Worm (Caenorhabditis elegans) whole organism, L1 larva: ENCODE data around the gene T26E4.2.
A peak's percentile ranks its signal among the peaks of the same experiment; 100 is the strongest.

ENCODE experiments used
- C04F5.9 ChIP-seq: sonication (generic microtip); optimal IDR thresholded peaks from 2 replicates; lab custom pipeline; 2016; ENCODE audit warnings: missing genetic modification characterization, missing compliant biosample characterization
- C16A3.4 ChIP-seq: fragments of 150-350 bp; optimal IDR thresholded peaks from 2 replicates; lab custom pipeline; 2014; ENCODE audit warnings: missing biosample characterization, missing genetic modification characterization
- aha-1 ChIP-seq: fragments of 150-350 bp; optimal IDR thresholded peaks from 2 replicates; lab custom pipeline; 2014; ENCODE audit warnings: missing biosample characterization, missing genetic modification characterization
- alr-1 ChIP-seq: fragments of 200-800 bp; sonication (Bioruptor generic); optimal IDR thresholded peaks from 2 replicates; lab custom pipeline; 2018; ENCODE audit warnings: borderline replicate concordance, mild to moderate bottlenecking, missing genetic modification characterization, missing compliant biosample characterization
- aly-2 ChIP-seq: fragments of 150-350 bp; optimal IDR thresholded peaks from 2 replicates; lab custom pipeline; 2014; ENCODE audit warnings: missing biosample characterization, missing genetic modification characterization
- ama-1 ChIP-seq: fragments of 150-350 bp; optimal IDR thresholded peaks from 2 replicates; lab custom pipeline; 2014
- blmp-1 ChIP-seq: fragments of 150-350 bp; optimal IDR thresholded peaks from 2 replicates; lab custom pipeline; 2014; ENCODE audit warnings: missing biosample characterization, missing genetic modification characterization
- ceh-63 ChIP-seq: fragments of 200-800 bp; sonication (Bioruptor generic); optimal IDR thresholded peaks from 2 replicates; lab custom pipeline; 2018; ENCODE audit warnings: mild to moderate bottlenecking, missing genetic modification characterization, missing compliant biosample characterization
- ceh-8 ChIP-seq: fragments of 200-800 bp; sonication (Bioruptor generic); optimal IDR thresholded peaks from 2 replicates; lab custom pipeline; 2018; ENCODE audit warnings: mild to moderate bottlenecking, missing genetic modification characterization, moderate library complexity, missing compliant biosample characterization
- ceh-82 ChIP-seq, 3 experiments: fragments of 150-350 bp in 1 of 3; sonication (generic microtip) in 2 of 3; optimal IDR thresholded peaks; 2 replicates each; lab custom pipeline; 2014 to 2017; ENCODE audit warnings: missing biosample characterization in 3 of 3, missing genetic modification characterization in 3 of 3
- ceh-88 ChIP-seq: fragments of 200-800 bp; sonication (Bioruptor generic); IDR thresholded peaks from 2 replicates; pipeline ENCODE4 v1.3.6; 2022; ENCODE audit warnings: missing genetic modification characterization, missing compliant biosample characterization
- ces-1 ChIP-seq: fragments of 150-350 bp; optimal IDR thresholded peaks from 2 replicates; lab custom pipeline; 2014; ENCODE audit warnings: missing biosample characterization, missing genetic modification reagents, missing genetic modification characterization
- dpl-1 ChIP-seq, 3 experiments: fragments of 150-350 bp in 2 of 3; sonication (generic microtip) in 1 of 3; optimal IDR thresholded peaks; 2 replicates each; lab custom pipeline; 2014 to 2017; ENCODE audit warnings: missing biosample characterization in 3 of 3, missing genetic modification characterization in 3 of 3, missing genetic modification reagents in 3 of 3
- dsc-1 ChIP-seq: sonication (generic microtip); optimal IDR thresholded peaks from 2 replicates; lab custom pipeline; 2016; ENCODE audit warnings: mild to moderate bottlenecking, missing genetic modification characterization, missing compliant biosample characterization
- efl-1 ChIP-seq, 4 experiments: fragments of 150-350 bp; optimal IDR thresholded peaks in 3 of 4; peaks in 1 of 4; 1 replicate in 1 of 4; 2 replicates in 3 of 4; lab custom pipeline; 2014; ENCODE audit warnings: missing biosample characterization in 2 of 4, missing genetic modification characterization in 2 of 4, missing genetic modification reagents in 2 of 4
- efl-3 ChIP-seq: fragments of 200-800 bp; sonication (Bioruptor generic); optimal IDR thresholded peaks from 2 replicates; lab custom pipeline; 2018; ENCODE audit warnings: mild to moderate bottlenecking, missing genetic modification characterization, missing compliant biosample characterization
- egl-13 ChIP-seq: sonication (generic microtip); optimal IDR thresholded peaks from 2 replicates; lab custom pipeline; 2016; ENCODE audit warnings: missing genotype, missing genetic modification reagents, missing genetic modification characterization, missing compliant biosample characterization
- elt-2 ChIP-seq: sonication (generic microtip); optimal IDR thresholded peaks from 2 replicates; lab custom pipeline; 2016; ENCODE audit warnings: missing genetic modification characterization, mild to moderate bottlenecking, inconsistent platforms, missing compliant biosample characterization, missing genetic modification reagents
- ets-5 ChIP-seq: fragments of 200-800 bp; sonication (Bioruptor generic); IDR thresholded peaks from 2 replicates; pipeline ENCODE4 v1.3.6; 2022; ENCODE audit warnings: missing genetic modification characterization, missing compliant biosample characterization
- fkh-10 ChIP-seq: sonication (generic microtip); optimal IDR thresholded peaks from 2 replicates; lab custom pipeline; 2017; ENCODE audit warnings: missing biosample characterization, missing genetic modification reagents, missing genetic modification characterization
- grh-1 ChIP-seq: fragments of 200-800 bp; sonication (Bioruptor generic); IDR thresholded peaks from 2 replicates; pipeline ENCODE4 v1.3.6; 2022; ENCODE audit warnings: missing genetic modification reagents, missing genetic modification characterization, missing compliant biosample characterization
- hlh-17 ChIP-seq: fragments of 200-800 bp; sonication (Bioruptor generic); optimal IDR thresholded peaks from 2 replicates; lab custom pipeline; 2018; ENCODE audit warnings: missing genetic modification characterization, mild to moderate bottlenecking, missing compliant biosample characterization, moderate library complexity, borderline replicate concordance
- hlh-4 ChIP-seq: sonication (generic microtip); optimal IDR thresholded peaks from 2 replicates; lab custom pipeline; 2016; ENCODE audit warnings: mild to moderate bottlenecking, missing genetic modification characterization, missing compliant biosample characterization
- isw-1 ChIP-seq: fragments of 200-800 bp; sonication (Bioruptor generic); IDR thresholded peaks from 2 replicates; pipeline ENCODE4 v1.3.6; 2022; ENCODE audit warnings: missing genetic modification characterization, missing compliant biosample characterization
- lin-14 ChIP-seq: fragments of 200-800 bp; sonication (Bioruptor generic); optimal IDR thresholded peaks from 2 replicates; lab custom pipeline; 2018; ENCODE audit warnings: mild to moderate bottlenecking, missing genetic modification characterization, moderate library complexity, missing compliant biosample characterization
- lin-15B ChIP-seq: fragments of 150-350 bp; sonication (generic microtip); optimal IDR thresholded peaks from 3 replicates; lab custom pipeline; 2014; ENCODE audit warnings: missing biosample characterization, missing genetic modification characterization
- lin-39 ChIP-seq: fragments of 150-350 bp; optimal IDR thresholded peaks from 2 replicates; lab custom pipeline; 2014; ENCODE audit warnings: missing biosample characterization, missing genetic modification reagents, missing genetic modification characterization
- lsy-2 ChIP-seq, 2 experiments: fragments of 150-350 bp; optimal IDR thresholded peaks; 2 replicates each; lab custom pipeline; 2014; ENCODE audit warnings: missing biosample characterization in 2 of 2, missing genetic modification characterization in 2 of 2
- mab-9 ChIP-seq: fragments of 200-800 bp; sonication (Bioruptor generic); IDR thresholded peaks from 2 replicates; pipeline ENCODE4 v1.3.6; 2022; ENCODE audit warnings: missing genetic modification reagents, missing genetic modification characterization, missing compliant biosample characterization
- mdl-1 ChIP-seq, 2 experiments: fragments of 150-350 bp; optimal IDR thresholded peaks; 2 replicates each; lab custom pipeline; 2014 to 2017; ENCODE audit warnings: missing biosample characterization in 2 of 2, missing genetic modification characterization in 2 of 2, inconsistent platforms in 1 of 2
- mef-2 ChIP-seq: fragments of 150-350 bp; optimal IDR thresholded peaks from 2 replicates; lab custom pipeline; 2014; ENCODE audit warnings: missing biosample characterization, missing genetic modification characterization
- nhr-237 ChIP-seq: fragments of 150-350 bp; optimal IDR thresholded peaks from 2 replicates; lab custom pipeline; 2014; ENCODE audit warnings: missing biosample characterization, missing genetic modification characterization
- nhr-28 ChIP-seq: fragments of 150-350 bp; optimal IDR thresholded peaks from 2 replicates; lab custom pipeline; 2014; ENCODE audit warnings: missing biosample characterization, missing genetic modification characterization
- nhr-76 ChIP-seq: sonication (generic microtip); optimal IDR thresholded peaks from 2 replicates; lab custom pipeline; 2017; ENCODE audit warnings: missing biosample characterization, missing genetic modification characterization
- nhr-77 ChIP-seq: fragments of 150-350 bp; optimal IDR thresholded peaks from 2 replicates; lab custom pipeline; 2014; ENCODE audit warnings: missing biosample characterization, missing genetic modification characterization
- nhr-84 ChIP-seq: sonication (generic microtip); optimal IDR thresholded peaks from 2 replicates; lab custom pipeline; 2017; ENCODE audit warnings: missing biosample characterization, missing genetic modification characterization
- nhr-85 ChIP-seq: sonication (generic microtip); peaks from one replicate; lab custom pipeline; 2016; ENCODE audit warnings: missing genetic modification characterization, inconsistent platforms, missing compliant biosample characterization
- nhr-90 ChIP-seq: sonication (generic microtip); optimal IDR thresholded peaks from 2 replicates; lab custom pipeline; 2016; ENCODE audit warnings: mild to moderate bottlenecking, missing genetic modification characterization, missing compliant biosample characterization; ENCODE audit not compliant: poor library complexity
- pax-3 ChIP-seq: fragments of 200-800 bp; sonication (Bioruptor generic); optimal IDR thresholded peaks from 2 replicates; lab custom pipeline; 2018; ENCODE audit warnings: mild to moderate bottlenecking, missing genetic modification characterization, moderate library complexity, missing compliant biosample characterization
- pqm-1 ChIP-seq: sonication (generic microtip); optimal IDR thresholded peaks from 3 replicates; lab custom pipeline; 2017; ENCODE audit warnings: missing biosample characterization, missing genetic modification characterization
- rnt-1 ChIP-seq: sonication (generic microtip); optimal IDR thresholded peaks from 2 replicates; lab custom pipeline; 2016; ENCODE audit warnings: mild to moderate bottlenecking, missing genetic modification characterization, moderate library complexity, missing compliant biosample characterization
- skn-1 ChIP-seq: fragments of 150-350 bp; optimal IDR thresholded peaks from 2 replicates; lab custom pipeline; 2014; ENCODE audit warnings: missing biosample characterization, missing genetic modification characterization
- sox-4 ChIP-seq: sonication (generic microtip); optimal IDR thresholded peaks from 2 replicates; lab custom pipeline; 2016; ENCODE audit warnings: missing genetic modification characterization, missing compliant biosample characterization
- sup-37 ChIP-seq: fragments of 200-800 bp; sonication (Bioruptor generic); optimal IDR thresholded peaks from 2 replicates; lab custom pipeline; 2018; ENCODE audit warnings: mild to moderate bottlenecking, missing genetic modification characterization, missing compliant biosample characterization
- swsn-7 ChIP-seq: sonication (generic microtip); optimal IDR thresholded peaks from 2 replicates; lab custom pipeline; 2016; ENCODE audit warnings: missing genetic modification characterization, missing compliant biosample characterization
- tbx-2 ChIP-seq: sonication (generic microtip); optimal IDR thresholded peaks from 2 replicates; lab custom pipeline; 2016; ENCODE audit warnings: missing genetic modification characterization, missing compliant biosample characterization
- tlp-1 ChIP-seq: fragments of 150-350 bp; optimal IDR thresholded peaks from 2 replicates; lab custom pipeline; 2014; ENCODE audit warnings: missing biosample characterization, missing genetic modification characterization
- unc-130 ChIP-seq: fragments of 150-350 bp; optimal IDR thresholded peaks from 2 replicates; lab custom pipeline; 2017; ENCODE audit warnings: missing biosample characterization, missing genetic modification characterization, inconsistent platforms
- unc-30 ChIP-seq: sonication (generic microtip); optimal IDR thresholded peaks from 2 replicates; lab custom pipeline; 2017; ENCODE audit warnings: missing biosample characterization, missing genetic modification characterization
- unc-86 ChIP-seq: sonication (generic microtip); optimal IDR thresholded peaks from 2 replicates; lab custom pipeline; 2016; ENCODE audit warnings: missing genetic modification characterization, missing compliant biosample characterization
- unc-98 ChIP-seq: fragments of 200-800 bp; sonication (Bioruptor generic); IDR thresholded peaks from 2 replicates; pipeline ENCODE4 v1.3.6; 2022; ENCODE audit warnings: missing genetic modification characterization, missing compliant biosample characterization
- xbp-1 ChIP-seq: sonication (generic microtip); optimal IDR thresholded peaks from 2 replicates; lab custom pipeline; 2016; ENCODE audit warnings: missing genetic modification characterization, missing compliant biosample characterization
- ztf-4 ChIP-seq: fragments of 150-350 bp; optimal IDR thresholded peaks from 2 replicates; lab custom pipeline; 2014; ENCODE audit warnings: missing biosample characterization, missing genetic modification characterization

Gene T26E4.2

DNA sequence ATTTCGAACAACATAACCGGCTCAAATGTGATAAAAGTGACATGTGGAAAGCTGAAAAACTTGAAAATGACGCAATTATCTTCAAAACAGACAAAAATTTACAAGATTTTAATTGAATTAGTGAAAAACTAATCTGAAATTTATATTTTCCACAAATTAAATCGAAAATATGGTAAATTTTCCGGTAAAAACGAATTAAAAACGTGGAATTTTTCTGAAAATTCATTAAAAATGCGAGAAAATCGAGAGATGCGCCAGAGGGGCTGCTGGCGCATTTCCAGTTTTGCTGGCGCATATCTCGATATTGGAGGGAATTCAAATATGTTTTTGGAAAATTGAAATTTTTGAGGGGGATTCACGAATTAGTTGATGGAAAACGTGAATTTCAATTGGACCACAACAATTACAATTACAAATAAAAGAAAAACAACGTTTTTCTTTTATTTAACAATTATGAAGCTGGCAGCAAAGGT lies 15.0 kb upstream of the T26E4.2 start, which contains the start of the genes haf-3 and F57A10.2 (continued):
- TF ChIP-seq ama-1 (lab: Kevin White, UChicago) (peak; percentile 53), sox-4 (peak; percentile 87), ztf-4 (tag; lab: Kevin White, UChicago) (peak; percentile 70), ceh-82 (tag; optimal IDR thresholded peaks at IDR 0.05; lab: Kevin White, UChicago) (peak; percentile 96 to 97 (median 97)), dsc-1 (peak; percentile 97), efl-1 (optimal IDR thresholded peaks at IDR 0.05; lab: Kevin White, UChicago) (peak; percentile 97 to 99), efl-1 (GFP tag; optimal IDR thresholded peaks at IDR 0.05 in 1 of 2; lab: Kevin White, UChicago) (peak; percentile 99 to 100), ets-5 (GFP tag; lab: Robert Waterston, UW) (no peak), swsn-7 (peak; percentile 95), ceh-63 (GFP tag; lab: Kevin White, UChicago) (no peak), C04F5.9 (tag; lab: Kevin White, UChicago) (peak; percentile 66), sup-37 (GFP tag; lab: Kevin White, UChicago) (peak; percentile 80), alr-1 (no peak), aha-1 (tag; lab: Kevin White, UChicago) (peak; percentile 54), skn-1 (tag; lab: Kevin White, UChicago) (peak; percentile 91), lin-15B (tag; lab: Kevin White, UChicago) (peak; percentile 88), nhr-77 (tag; lab: Kevin White, UChicago) (peak; percentile 82), nhr-28 (tag; lab: Kevin White, UChicago) (peak; percentile 39), mef-2 (tag; lab: Kevin White, UChicago) (peak; percentile 45), lsy-2 (tag; optimal IDR thresholded peaks at IDR 0.05; lab: Kevin White, UChicago) (peak; percentile 94 to 95), pqm-1 (tag; lab: Kevin White, UChicago) (no peak), C16A3.4 (tag; lab: Kevin White, UChicago) (peak; percentile 90), unc-98 (no peak), blmp-1 (tag; lab: Kevin White, UChicago) (peak; percentile 79), ceh-8 (GFP tag; lab: Kevin White, UChicago) (peak; percentile 86), lin-14 (GFP tag; lab: Kevin White, UChicago) (peak; percentile 95), tbx-2 (tag; lab: Kevin White, UChicago) (peak; percentile 94), tlp-1 (tag; lab: Kevin White, UChicago) (no peak), efl-3 (peak; percentile 60), unc-86 (tag; lab: Kevin White, UChicago) (peak; percentile 92), nhr-85 (tag; lab: Kevin White, UChicago) (peak; percentile 98), dpl-1 (GFP tag; optimal IDR thresholded peaks at IDR 0.05; lab: Kevin White, UChicago) (peak; percentile 99), isw-1 (GFP tag; lab: Robert Waterston, UW) (peak; percentile 91), fkh-10 (peak; percentile 75), nhr-84 (tag; lab: Kevin White, UChicago) (no peak), nhr-90 (tag; lab: Kevin White, UChicago) (peak; percentile 96), lin-39 (tag; lab: Kevin White, UChicago) (peak; percentile 94), ces-1 (GFP tag; lab: Kevin White, UChicago) (no peak), unc-130 (peak; percentile 90), mab-9 (GFP tag; lab: Robert Waterston, UW) (peak; percentile 85), xbp-1 (peak; percentile 95), grh-1 (GFP tag; lab: Robert Waterston, UW) (peak; percentile 93), unc-30 (tag; lab: Kevin White, UChicago) (no peak), pax-3 (tag; lab: Kevin White, UChicago) (peak; percentile 80), aly-2 (peak; percentile 87), rnt-1 (tag; lab: Kevin White, UChicago) (peak; percentile 97), mdl-1 (tag; optimal IDR thresholded peaks at IDR 0.05; lab: Kevin White, UChicago) (peak in 1 of 2 experiments; percentile 88), hlh-4 (no peak), nhr-237 (peak; percentile 50), elt-2 (tag; lab: Kevin White, UChicago) (peak; percentile 80), nhr-76 (tag; lab: Kevin White, UChicago) (no peak), egl-13 (tag; lab: Kevin White, UChicago) (peak; percentile 92), ceh-88 (peak; percentile 69; the same call in 1 of the 2 replicates), hlh-17 (no peak)
